Worm (Caenorhabditis elegans): ENCODE data around the gene F22E5.7.
"Not testable (repeated sequence)": the region's sequence is repeated elsewhere in the genome, so short reads cannot be mapped to it uniquely, and the experiment has no call there.

The F22E5.7 gene

ce11 chrII:2644498-2644897 is 2.6 kb downstream of the F22E5.7 start, which contains the start of gene F22E5.11:
F22E5.11 (minus strand) TSS chrII:2644598.
- no peak for TF ChIP-seq ref-1 (GFP tag; conservative IDR thresholded peaks at IDR 0.05)
- TF ChIP-seq cog-1 (tag; optimal IDR thresholded peaks at IDR 0.05): no peak
- no peak for TF ChIP-seq T22C8.4 (GFP tag; IDR thresholded peaks at IDR 0.05)
- TF ChIP-seq ztf-23 (GFP tag; IDR thresholded peaks at IDR 0.05): no peak
- no peak for TF ChIP-seq flt-1 (GFP tag; IDR thresholded peaks at IDR 0.05)
- TF ChIP-seq tab-1 (GFP tag; IDR thresholded peaks at IDR 0.05): no peak
- TF ChIP-seq med-1 (GFP tag; optimal IDR thresholded peaks at IDR 0.05; ENCODE audit: insufficient read depth): no peak
- no peak for TF ChIP-seq klf-2 (GFP tag; conservative IDR thresholded peaks at IDR 0.05)
- no peak for TF ChIP-seq ztf-29 (GFP tag; IDR thresholded peaks at IDR 0.05)

- TF ChIP-seq cog-1 (tag; optimal IDR thresholded peaks at IDR 0.05); med-1 (GFP tag; optimal IDR thresholded peaks at IDR 0.05; ENCODE audit: insufficient read depth); tab-1 (GFP tag; IDR thresholded peaks at IDR 0.05): not testable (repeated sequence)
Observed at ce11 chrII:2646756-2647155, 4.9 kb downstream of the F22E5.7 start, which contains the start of gene F22E5.12. F22E5.12 (minus strand) TSS chrII:2646856.

ce11 chrII:2649015-2649414 is 7.1 kb downstream of the F22E5.7 start:
- TF ChIP-seq ztf-29 (GFP tag; IDR thresholded peaks at IDR 0.05) (no peak), cog-1 (tag; optimal IDR thresholded peaks at IDR 0.05) (no peak), med-1 (GFP tag; optimal IDR thresholded peaks at IDR 0.05; ENCODE audit: insufficient read depth) (no peak), flt-1 (GFP tag; IDR thresholded peaks at IDR 0.05) (no peak), T22C8.4 (GFP tag; IDR thresholded peaks at IDR 0.05) (no peak), klf-2 (GFP tag; conservative IDR thresholded peaks at IDR 0.05) (no peak), ztf-23 (GFP tag; IDR thresholded peaks at IDR 0.05) (no peak)

- TF ChIP-seq med-1 (GFP tag; optimal IDR thresholded peaks at IDR 0.05; ENCODE audit: insufficient read depth) (no peak), tab-1 (GFP tag; IDR thresholded peaks at IDR 0.05) (no peak), T22C8.4 (GFP tag; IDR thresholded peaks at IDR 0.05) (no peak), flt-1 (GFP tag; IDR thresholded peaks at IDR 0.05) (no peak), ref-1 (GFP tag; conservative IDR thresholded peaks at IDR 0.05) (no peak), ztf-29 (GFP tag; IDR thresholded peaks at IDR 0.05) (no peak), ztf-23 (GFP tag; IDR thresholded peaks at IDR 0.05) (no peak), cog-1 (tag; optimal IDR thresholded peaks at IDR 0.05) (no peak), klf-2 (GFP tag; conservative IDR thresholded peaks at IDR 0.05) (no peak)
Observed at ce11 chrII:2649539-2649938, 7.7 kb downstream of the F22E5.7 start, which contains the start of the genes F22E5.13 and F22E5.6. F22E5.13 (minus strand) TSS chrII:2649639. F22E5.6 (plus strand) TSS chrII:2649835.

ce11 chrII:2656606-2657005 is 14.7 kb downstream of the F22E5.7 start, which contains the start of gene sri-47:
sri-47 (plus strand) TSS chrII:2656906.
- TF ChIP-seq ztf-29 (GFP tag; IDR thresholded peaks at IDR 0.05) (no peak), cog-1 (tag; optimal IDR thresholded peaks at IDR 0.05) (no peak), ztf-23 (GFP tag; IDR thresholded peaks at IDR 0.05) (no peak), ref-1 (GFP tag; conservative IDR thresholded peaks at IDR 0.05) (no peak)

ce11 chrII:2659364-2659763 is 17.5 kb downstream of the F22E5.7 start, which contains the start of gene gcy-21:
gcy-21 (plus strand) TSS chrII:2659664.
- TF ChIP-seq med-1 (GFP tag; optimal IDR thresholded peaks at IDR 0.05; ENCODE audit: insufficient read depth) (no peak), ref-1 (GFP tag; conservative IDR thresholded peaks at IDR 0.05) (no peak), cog-1 (tag; optimal IDR thresholded peaks at IDR 0.05) (no peak), T22C8.4 (GFP tag; IDR thresholded peaks at IDR 0.05) (no peak)

ce11 chrII:2665081-2665480 is 23.2 kb downstream of the F22E5.7 start, which contains the start of gene F22E5.2:
F22E5.2 (plus strand) TSS chrII:2665381.
- TF ChIP-seq cog-1 (tag; optimal IDR thresholded peaks at IDR 0.05); ztf-29 (GFP tag; IDR thresholded peaks at IDR 0.05); med-1 (GFP tag; optimal IDR thresholded peaks at IDR 0.05; ENCODE audit: insufficient read depth): not testable (repeated sequence)

- TF ChIP-seq flt-1 (GFP tag; IDR thresholded peaks at IDR 0.05) (no peak), tab-1 (GFP tag; IDR thresholded peaks at IDR 0.05) (no peak), ref-1 (GFP tag; conservative IDR thresholded peaks at IDR 0.05) (no peak), klf-2 (GFP tag; conservative IDR thresholded peaks at IDR 0.05) (no peak), ztf-29 (GFP tag; IDR thresholded peaks at IDR 0.05) (no peak), T22C8.4 (GFP tag; IDR thresholded peaks at IDR 0.05) (no peak), med-1 (GFP tag; optimal IDR thresholded peaks at IDR 0.05; ENCODE audit: insufficient read depth) (no peak), cog-1 (tag; optimal IDR thresholded peaks at IDR 0.05) (no peak), ztf-23 (GFP tag; IDR thresholded peaks at IDR 0.05) (no peak)
Observed at ce11 chrII:2665606-2666005, 23.7 kb downstream of the F22E5.7 start, which contains the start of gene F22E5.22. F22E5.22 (plus strand) TSS chrII:2665906.

- not testable (repeated sequence) for TF ChIP-seq T22C8.4, ztf-29, tab-1 (GFP tag; IDR thresholded peaks at IDR 0.05)
Observed at ce11 chrII:2672320-2672719, 30.4 kb downstream of the F22E5.7 start, which contains the start of gene sri-57. sri-57 (minus strand) TSS chrII:2672420.

- not testable (repeated sequence) for TF ChIP-seq ztf-29 (GFP tag; IDR thresholded peaks at IDR 0.05); med-1 (GFP tag; optimal IDR thresholded peaks at IDR 0.05; ENCODE audit: insufficient read depth); flt-1 (GFP tag; IDR thresholded peaks at IDR 0.05)
Observed at ce11 chrII:2673534-2673933, 31.7 kb downstream of the F22E5.7 start, which contains the start of the genes F22E5.20 and F22E5.1. F22E5.20 (minus strand) TSS chrII:2673634. F22E5.1 (plus strand) TSS chrII:2673775.

Measured in whole organism, midembryonic.